Worm (Caenorhabditis elegans): ENCODE measurements around the gene ZK354.2.
"Not testable (repeated sequence)": the region's sequence is repeated elsewhere in the genome, so short reads cannot be mapped to it uniquely, and the experiment has no call there.

ZK354.2 gene

ce11 chrIV:5313011-5313410 is at the start of gene ZK354.2, which contains the start of gene msp-59:
Gene ZK354.2, plus strand, starts transcription at chrIV:5313405.
Gene msp-59, minus strand, starts transcription at chrIV:5313111.
- TF ChIP-seq madf-8 (GFP tag; conservative IDR thresholded peaks at IDR 0.05); ceh-91 (GFP tag; IDR thresholded peaks at IDR 0.05); athp-1 (tag; optimal IDR thresholded peaks at IDR 0.05): not testable (repeated sequence)

ce11 chrIV:5264700-5265210 is 48.5 kb upstream of the ZK354.2 start:
- TF ChIP-seq ceh-100 (GFP tag; IDR thresholded peaks at IDR 0.05) (peak; percentile 35; the same call in 1 of the 2 replicates), B0019.2 (GFP tag; conservative IDR thresholded peaks at IDR 0.05) (0 out of 2 replicates have a peak, but pooled peaks have one; percentile 28), attf-6 (GFP tag; IDR thresholded peaks at IDR 0.05) (peak; percentile 99), D2030.7 (GFP tag; IDR thresholded peaks at IDR 0.05) (peak; percentile 95), ceh-91 (GFP tag; IDR thresholded peaks at IDR 0.05) (peak; percentile 38; the same call in 1 of the 2 replicates), madf-6 (GFP tag; IDR thresholded peaks at IDR 0.05) (peak; percentile 80), B0336.3 (GFP tag; IDR thresholded peaks at IDR 0.05) (0 out of 2 replicates have a peak, but pooled peaks have one; percentile 26), F33H1.4 (GFP tag; IDR thresholded peaks at IDR 0.05) (peak; percentile 52; the same call in 1 of the 2 replicates), rcor-1 (GFP tag; IDR thresholded peaks at IDR 0.05) (peak; percentile 38; the same call in 1 of the 2 replicates), hmg-1.2 (GFP tag; IDR thresholded peaks at IDR 0.05) (peak; percentile 82), C17E4.6 (GFP tag; IDR thresholded peaks at IDR 0.05) (peak; percentile 55; the same call in 1 of the 2 replicates), snpc-1.1 (tag; optimal IDR thresholded peaks at IDR 0.05; ENCODE audit: insufficient read depth) (peak; percentile 88), Y56A3A.18 (GFP tag; IDR thresholded peaks at IDR 0.05) (peak; percentile 41; the same call in 1 of the 2 replicates), Y79H2A.3 (GFP tag; conservative IDR thresholded peaks at IDR 0.05) (0 out of 2 replicates have a peak, but pooled peaks have one; percentile 12), aptf-3 (GFP tag; IDR thresholded peaks at IDR 0.05) (0 out of 2 replicates have a peak, but pooled peaks have one; percentile 8), mcd-1 (GFP tag; IDR thresholded peaks at IDR 0.05) (peak; percentile 56; the same call in 1 of the 2 replicates), hrde-1 (tag; optimal IDR thresholded peaks at IDR 0.05; ENCODE audit: borderline replicate concordance) (peak; percentile 42), pbrm-1 (GFP tag; IDR thresholded peaks at IDR 0.05) (peak; percentile 85), ama-1 (optimal IDR thresholded peaks at IDR 0.05) (peak; percentile 26), lsl-1 (GFP tag; optimal IDR thresholded peaks at IDR 0.05) (peak; percentile 34), ztf-25 (GFP tag; IDR thresholded peaks at IDR 0.05) (0 out of 2 replicates have a peak, but pooled peaks have one; percentile 73), hsf-1 (GFP tag; IDR thresholded peaks at IDR 0.05) (peak; percentile 63; the same call in 1 of the 2 replicates), snpc-1.3 (tag; optimal IDR thresholded peaks at IDR 0.05; ENCODE audit: insufficient read depth) (peak; percentile 15), Y53G8AR.9 (GFP tag; conservative IDR thresholded peaks at IDR 0.05) (peak; percentile 65; the same call in 1 of the 2 replicates), ztf-28 (GFP tag; IDR thresholded peaks at IDR 0.05) (0 out of 2 replicates have a peak, but pooled peaks have one; percentile 53), dox-1 (GFP tag; IDR thresholded peaks at IDR 0.05) (peak; percentile 89), nfyb-1 (GFP tag; IDR thresholded peaks at IDR 0.05) (peak; percentile 62; the same call in 1 of the 2 replicates), tbp1 (GFP tag; optimal IDR thresholded peaks at IDR 0.05) (peak; percentile 69), madf-3 (GFP tag; IDR thresholded peaks at IDR 0.05) (0 out of 2 replicates have a peak, but pooled peaks have one; percentile 38), xnd-1 (tag; optimal IDR thresholded peaks at IDR 0.05) (peak; percentile 7), snpc-4 (GFP tag; optimal IDR thresholded peaks at IDR 0.05) (peak; percentile 93), snpc-4 (tag; optimal IDR thresholded peaks at IDR 0.05) (peak; percentile 84 to 97 (median 95)), F49E8.2 (tag; optimal IDR thresholded peaks at IDR 0.05; ENCODE audit: insufficient read depth) (peak; percentile 69), lin-26 (GFP tag; IDR thresholded peaks at IDR 0.05) (peak; percentile 63; the same call in 1 of the 2 replicates), ekl-4 (GFP tag; IDR thresholded peaks at IDR 0.05) (peak; percentile 82)
- TF ChIP-seq ama-1 (GFP tag; optimal IDR thresholded peaks at IDR 0.05): not testable (repeated sequence)
